Worm (Caenorhabditis elegans) whole organism, L2 larva: ENCODE results near the gene ins-14.

ENCODE experiments used
- F13H6.1 ChIP-seq: sonication (generic microtip); optimal IDR thresholded peaks from 2 replicates; lab custom pipeline; 2016; ENCODE audit warnings: missing genetic modification characterization, missing compliant biosample characterization
- ama-1 ChIP-seq: fragments of 150-350 bp; optimal IDR thresholded peaks from 2 replicates; lab custom pipeline; 2018; ENCODE audit warnings: inconsistent platforms
- blmp-1 ChIP-seq: sonication (generic microtip); optimal IDR thresholded peaks from 2 replicates; lab custom pipeline; 2017; ENCODE audit warnings: missing genetic modification characterization, mild to moderate bottlenecking, missing compliant biosample characterization, antibody characterized with exemption, moderate library complexity; ENCODE audit not compliant: insufficient read depth
- ceh-82 ChIP-seq: fragments of 150-350 bp; optimal IDR thresholded peaks from 2 replicates; lab custom pipeline; 2014; ENCODE audit warnings: missing biosample characterization, missing genetic modification characterization
- elt-1 ChIP-seq: fragments of 150-350 bp; optimal IDR thresholded peaks from 2 replicates; lab custom pipeline; 2014; ENCODE audit warnings: missing biosample characterization, missing genetic modification characterization
- nhr-237 ChIP-seq: fragments of 150-350 bp; optimal IDR thresholded peaks from 2 replicates; lab custom pipeline; 2014; ENCODE audit warnings: missing biosample characterization, missing genetic modification characterization
- nhr-77 ChIP-seq: fragments of 150-350 bp; optimal IDR thresholded peaks from 2 replicates; lab custom pipeline; 2014; ENCODE audit warnings: missing biosample characterization, missing genetic modification characterization
- peb-1 ChIP-seq: fragments of 150-350 bp; optimal IDR thresholded peaks from 2 replicates; lab custom pipeline; 2014; ENCODE audit warnings: missing biosample characterization, missing genetic modification characterization
- zag-1 ChIP-seq: fragments of 150-350 bp; optimal IDR thresholded peaks from 2 replicates; lab custom pipeline; 2014; ENCODE audit warnings: missing biosample characterization, missing genetic modification characterization

ce11 chrII:6791891-6792290, 46.3 kb upstream of the ins-14 start, which contains the start of gene T13C2.2:
- TF ChIP-seq nhr-77 (tag; lab: Kevin White, UChicago), result no peak
- TF ChIP-seq zag-1 (tag; lab: Kevin White, UChicago), result no peak
- no peak for TF ChIP-seq ceh-82 (tag; lab: Kevin White, UChicago)
- no peak for TF ChIP-seq blmp-1 (tag; lab: Kevin White, UChicago)
- TF ChIP-seq elt-1, result no peak
- TF ChIP-seq F13H6.1 (tag; lab: Kevin White, UChicago), result no peak
- TF ChIP-seq peb-1, result no peak
- TF ChIP-seq ama-1, result no peak
- no peak for TF ChIP-seq nhr-237 (tag; lab: Kevin White, UChicago)
